Worm (Caenorhabditis elegans) whole organism, late embryonic: ENCODE measurements around the gene C03H5.9.

ENCODE experiments used
- K09A11.1 ChIP-seq: sonication (generic microtip); optimal IDR thresholded peaks from 2 replicates; lab custom pipeline; 2017; ENCODE audit warnings: antibody characterized with exemption, mild to moderate bottlenecking, missing genetic modification characterization, missing compliant biosample characterization; ENCODE audit not compliant: insufficient read depth
- ceh-2 ChIP-seq: sonication (generic microtip); optimal IDR thresholded peaks from 2 replicates; lab custom pipeline; 2016; ENCODE audit warnings: missing genotype, missing genetic modification characterization, missing compliant biosample characterization
- fax-1 ChIP-seq: sonication (generic microtip); optimal IDR thresholded peaks from 2 replicates; lab custom pipeline; 2016; ENCODE audit warnings: missing genotype, missing genetic modification characterization, missing compliant biosample characterization
- fkh-10 ChIP-seq: fragments of 150-350 bp; optimal IDR thresholded peaks from 2 replicates; lab custom pipeline; 2014; ENCODE audit warnings: missing biosample characterization, missing genetic modification reagents, missing genetic modification characterization
- hlh-6 ChIP-seq: sonication (generic microtip); optimal IDR thresholded peaks from 2 replicates; lab custom pipeline; 2016; ENCODE audit warnings: missing genotype, missing genetic modification characterization, missing compliant biosample characterization
- nhr-11 ChIP-seq: fragments of 150-350 bp; optimal IDR thresholded peaks from 2 replicates; lab custom pipeline; 2014; ENCODE audit warnings: missing biosample characterization, missing genetic modification characterization
- pag-3 ChIP-seq: sonication (generic microtip); optimal IDR thresholded peaks from 2 replicates; lab custom pipeline; 2016; ENCODE audit warnings: missing compliant biosample characterization, missing genetic modification characterization, borderline replicate concordance
- pat-9 ChIP-seq: fragments of 200-800 bp; sonication (Bioruptor generic); optimal IDR thresholded peaks from 2 replicates; lab custom pipeline; 2018; ENCODE audit warnings: mild to moderate bottlenecking, missing genetic modification characterization, moderate library complexity, missing compliant biosample characterization
- pax-1 ChIP-seq: fragments of 150-350 bp; optimal IDR thresholded peaks from 2 replicates; lab custom pipeline; 2014; ENCODE audit warnings: missing biosample characterization, missing genetic modification characterization
- pha-2 ChIP-seq: sonication (generic microtip); optimal IDR thresholded peaks from 2 replicates; lab custom pipeline; 2017; ENCODE audit warnings: mild to moderate bottlenecking, missing genetic modification characterization, missing compliant biosample characterization
- ttx-3 ChIP-seq: sonication (generic microtip); optimal IDR thresholded peaks from 2 replicates; lab custom pipeline; 2016; ENCODE audit warnings: missing genetic modification reagents, missing genetic modification characterization, missing compliant biosample characterization
- zip-5 ChIP-seq: sonication (generic microtip); optimal IDR thresholded peaks from 2 replicates; lab custom pipeline; 2016; ENCODE audit warnings: missing genetic modification characterization, missing compliant biosample characterization
- ztf-16 ChIP-seq: sonication (generic microtip); optimal IDR thresholded peaks from 2 replicates; lab custom pipeline; 2017; ENCODE audit warnings: missing genetic modification characterization, missing compliant biosample characterization

The C03H5.9 gene

DNA sequence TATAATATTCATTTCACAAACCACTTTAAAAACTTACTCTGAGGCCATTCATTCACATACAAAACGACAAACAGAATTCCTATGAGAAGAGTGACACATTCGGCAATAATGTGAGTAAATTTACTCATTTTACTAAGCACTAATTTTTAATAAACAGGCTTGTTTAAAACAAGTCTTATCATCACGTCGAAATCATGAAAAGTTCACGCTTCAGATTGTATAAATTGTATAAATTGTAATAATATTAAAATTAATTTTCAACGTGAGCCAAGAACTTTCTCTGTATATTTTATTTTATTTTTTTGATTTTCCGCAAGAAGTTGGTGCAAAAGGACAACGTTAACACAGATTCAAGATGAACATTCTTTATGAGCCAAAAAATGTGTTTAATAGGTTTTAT lies 40.3 kb downstream of the C03H5.9 start, which contains the start of gene C24H12.6:
C24H12.6 (minus strand) TSS at position 101 of the 400 bp plus-strand sequence.
- TF ChIP-seq ttx-3 (tag; lab: Kevin White, UChicago): no peak
- TF ChIP-seq ztf-16 (tag; lab: Kevin White, UChicago): no peak
- no peak for TF ChIP-seq pha-2 (tag; lab: Kevin White, UChicago)
- TF ChIP-seq pax-1 (tag; lab: Kevin White, UChicago): no peak
- no peak for TF ChIP-seq nhr-11 (tag; lab: Kevin White, UChicago)
- TF ChIP-seq pat-9 (tag; lab: Kevin White, UChicago): no peak
- no peak for TF ChIP-seq K09A11.1 (tag; lab: Kevin White, UChicago)
- no peak for TF ChIP-seq zip-5 (tag; lab: Kevin White, UChicago)
- TF ChIP-seq ceh-2 (tag; lab: Kevin White, UChicago): no peak
- no peak for TF ChIP-seq hlh-6

DNA sequence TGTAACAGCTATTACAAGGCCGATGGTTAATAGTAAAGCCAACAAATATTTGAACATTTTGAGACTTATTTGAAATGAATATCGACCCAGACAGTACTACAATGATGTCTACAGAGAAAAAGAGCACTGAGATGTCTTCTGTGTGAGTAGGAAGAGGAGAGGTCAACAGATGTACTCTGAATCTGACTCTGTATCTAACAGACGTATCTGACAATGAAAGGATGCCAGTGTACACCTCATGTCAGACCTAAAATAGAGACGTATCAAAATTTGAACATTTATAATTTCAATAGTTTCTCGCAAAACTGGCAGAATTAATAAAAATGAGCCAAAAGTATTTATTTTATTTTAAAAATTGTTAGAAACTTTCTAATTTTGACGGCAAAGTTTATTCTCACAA lies 44.6 kb downstream of the C03H5.9 start, which contains the start of gene C24H12.8:
C24H12.8 (minus strand) TSS at position 101 of the 400 bp plus-strand sequence.
- TF ChIP-seq fkh-10 (GFP tag; lab: Kevin White, UChicago) (no peak), fax-1 (tag; lab: Kevin White, UChicago) (no peak), pag-3 (tag; lab: Kevin White, UChicago) (no peak)
